Fruit fly (Drosophila melanogaster): ENCODE results near the gene p115.

p115 gene

dm6 chrX:7878736-7879135 is 15.1 kb upstream of the p115 start, which contains the start of gene Ir7d:
Ir7d (minus strand) TSS chrX:7878836.
- TF ChIP-seq CG17806 (tag; optimal IDR thresholded peaks at IDR 0.05) (no peak), gl (tag; optimal IDR thresholded peaks at IDR 0.05) (no peak), CG32121 (GFP tag; IDR thresholded peaks at IDR 0.05) (no peak), Pif1A (GFP tag; optimal IDR thresholded peaks at IDR 0.05) (no peak), CG8301 (tag; optimal IDR thresholded peaks at IDR 0.05) (no peak), CG15710 (tag; optimal IDR thresholded peaks at IDR 0.05) (no peak), Ets98B (GFP tag; IDR thresholded peaks at IDR 0.05) (no peak), CG4496 (GFP tag; IDR thresholded peaks at IDR 0.05) (no peak)

DNA sequence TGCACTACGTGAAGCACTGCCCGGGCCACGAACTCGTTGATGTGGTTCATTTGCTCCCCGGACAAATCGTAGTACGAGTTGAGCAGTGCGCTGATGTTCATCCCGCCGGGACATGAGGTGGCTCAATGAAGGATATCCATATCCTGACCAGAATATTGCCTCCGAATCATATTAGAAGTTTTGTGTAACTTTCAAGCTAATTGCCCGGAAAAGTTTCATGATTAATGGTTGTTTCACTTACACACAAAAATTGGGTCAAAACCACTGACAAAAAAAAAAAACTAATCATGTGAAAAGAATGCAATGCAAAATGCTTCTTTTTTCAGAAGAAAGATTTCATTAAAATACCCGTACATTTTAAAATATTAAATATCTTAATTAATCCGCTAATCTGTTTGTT is 12.3 kb upstream of the p115 start, which contains the start of gene Ir7e:
Gene Ir7e, minus strand, starts transcription at position 101 of the 400 bp plus-strand sequence.
- TF ChIP-seq CG12605 (GFP tag; IDR thresholded peaks at IDR 0.05) (no peak), CG8301 (tag; optimal IDR thresholded peaks at IDR 0.05) (no peak), CG4496 (GFP tag; IDR thresholded peaks at IDR 0.05) (no peak), CG13204 (GFP tag; optimal IDR thresholded peaks at IDR 0.05) (no peak), CG8159 (tag; optimal IDR thresholded peaks at IDR 0.05) (no peak), Pif1B (GFP tag; optimal IDR thresholded peaks at IDR 0.05) (no peak), EcR (GFP tag; optimal IDR thresholded peaks at IDR 0.05) (no peak), Snoo (tag; optimal IDR thresholded peaks at IDR 0.05) (no peak), Pif1A (GFP tag; optimal IDR thresholded peaks at IDR 0.05) (no peak), CG34367 (tag; optimal IDR thresholded peaks at IDR 0.05) (no peak), CG32121 (GFP tag; IDR thresholded peaks at IDR 0.05) (no peak), rn (GFP tag; IDR thresholded peaks at IDR 0.05) (no peak), gl (tag; optimal IDR thresholded peaks at IDR 0.05) (no peak), CG17806 (tag; optimal IDR thresholded peaks at IDR 0.05) (no peak)

- TF ChIP-seq CG14655 (GFP tag; optimal IDR thresholded peaks at IDR 0.05): no peak
Observed at dm6 chrX:7883926-7884325, 9.9 kb upstream of the p115 start, which contains the start of gene Ir7f. Ir7f (minus strand) TSS chrX:7884026.

dm6 chrX:7884360-7884759 is 9.5 kb upstream of the p115 start, which contains the start of gene Ir7g:
Ir7g (plus strand) TSS chrX:7884660.
- TF ChIP-seq Snoo (tag; optimal IDR thresholded peaks at IDR 0.05) (no peak), CG14655 (GFP tag; optimal IDR thresholded peaks at IDR 0.05) (no peak), Pif1A (GFP tag; optimal IDR thresholded peaks at IDR 0.05) (no peak), CG34367 (tag; optimal IDR thresholded peaks at IDR 0.05) (no peak), Ets98B (GFP tag; IDR thresholded peaks at IDR 0.05) (no peak), CG8159 (tag; optimal IDR thresholded peaks at IDR 0.05) (no peak), fd96Ca (GFP tag; IDR thresholded peaks at IDR 0.05) (no peak), EcR (GFP tag; optimal IDR thresholded peaks at IDR 0.05) (no peak), CG12605 (GFP tag; IDR thresholded peaks at IDR 0.05) (no peak), rn (GFP tag; IDR thresholded peaks at IDR 0.05) (no peak), CG9948 (tag; optimal IDR thresholded peaks at IDR 0.05) (no peak), CG17806 (tag; optimal IDR thresholded peaks at IDR 0.05) (no peak), CG8301 (tag; optimal IDR thresholded peaks at IDR 0.05) (no peak), D1 (tag; optimal IDR thresholded peaks at IDR 0.05) (no peak)

- TF ChIP-seq CG32121 (GFP tag; IDR thresholded peaks at IDR 0.05) (peak; percentile 48; the same call in 1 of the 2 replicates), D1 (tag; optimal IDR thresholded peaks at IDR 0.05) (peak; percentile 32), CG4496 (GFP tag; IDR thresholded peaks at IDR 0.05) (peak; percentile 78), gl (tag; optimal IDR thresholded peaks at IDR 0.05) (no peak), CG14655 (GFP tag; optimal IDR thresholded peaks at IDR 0.05) (peak; percentile 55), CG13204 (GFP tag; optimal IDR thresholded peaks at IDR 0.05) (no peak), CG34367 (tag; optimal IDR thresholded peaks at IDR 0.05) (peak; percentile 47), CG9948 (tag; optimal IDR thresholded peaks at IDR 0.05) (no peak), Ets98B (GFP tag; IDR thresholded peaks at IDR 0.05) (peak; percentile 62; the same call in 1 of the 2 replicates), rn (GFP tag; IDR thresholded peaks at IDR 0.05) (peak; percentile 63; the same call in 1 of the 2 replicates), CG15710 (tag; optimal IDR thresholded peaks at IDR 0.05) (peak; percentile 55), Pif1A (GFP tag; optimal IDR thresholded peaks at IDR 0.05) (peak; percentile 80), CG8159 (tag; optimal IDR thresholded peaks at IDR 0.05) (peak; percentile 52), Snoo (tag; optimal IDR thresholded peaks at IDR 0.05) (no peak), CG8301 (tag; optimal IDR thresholded peaks at IDR 0.05) (peak; percentile 52), CG17806 (tag; optimal IDR thresholded peaks at IDR 0.05) (peak; percentile 65), Pif1B (GFP tag; optimal IDR thresholded peaks at IDR 0.05) (peak; percentile 81), CG12605 (GFP tag; IDR thresholded peaks at IDR 0.05) (peak; percentile 52)
Observed at dm6 chrX:7888386-7889024, 5.3 kb upstream of the p115 start, which contains the start of gene Acat1. Acat1 (minus strand) TSS chrX:7888785.

dm6 chrX:7891596-7892538 is 2.0 kb upstream of the p115 start, which contains the start of gene Nek2:
Nek2 (minus strand) TSS chrX:7891646.
- TF ChIP-seq CG12605 (GFP tag; IDR thresholded peaks at IDR 0.05): no peak
- TF ChIP-seq fd96Ca (GFP tag; IDR thresholded peaks at IDR 0.05): no peak
- TF ChIP-seq CG32121 (GFP tag; IDR thresholded peaks at IDR 0.05): no peak
- TF ChIP-seq CG13204 (GFP tag; optimal IDR thresholded peaks at IDR 0.05): no peak
- TF ChIP-seq gl (tag; optimal IDR thresholded peaks at IDR 0.05): no peak
- no peak for TF ChIP-seq CG4496 (GFP tag; IDR thresholded peaks at IDR 0.05)
- peak; percentile 40 for TF ChIP-seq CG8159 (tag; optimal IDR thresholded peaks at IDR 0.05)
- peak; percentile 32 for TF ChIP-seq EcR (GFP tag; optimal IDR thresholded peaks at IDR 0.05)
- peak; percentile 26 for TF ChIP-seq Pif1B (GFP tag; optimal IDR thresholded peaks at IDR 0.05)
- TF ChIP-seq Snoo (tag; optimal IDR thresholded peaks at IDR 0.05): peak; percentile 23
- no peak for TF ChIP-seq CG10348 (GFP tag; IDR thresholded peaks at IDR 0.05)
- no peak for TF ChIP-seq rn (GFP tag; IDR thresholded peaks at IDR 0.05)
- peak; percentile 15 for TF ChIP-seq Pif1A (GFP tag; optimal IDR thresholded peaks at IDR 0.05)
- peak; percentile 38 for TF ChIP-seq CG8301 (tag; optimal IDR thresholded peaks at IDR 0.05)
- TF ChIP-seq D1 (tag; optimal IDR thresholded peaks at IDR 0.05): peak; percentile 1
- no peak for TF ChIP-seq Ets98B (GFP tag; IDR thresholded peaks at IDR 0.05)
- TF ChIP-seq CG17806 (tag; optimal IDR thresholded peaks at IDR 0.05): no peak
- TF ChIP-seq CG34367 (tag; optimal IDR thresholded peaks at IDR 0.05): peak; percentile 22
- TF ChIP-seq CG14655 (GFP tag; optimal IDR thresholded peaks at IDR 0.05): peak; percentile 48
- TF ChIP-seq CG9948 (tag; optimal IDR thresholded peaks at IDR 0.05): peak; percentile 32
- peak; percentile 7 for TF ChIP-seq CG15710 (tag; optimal IDR thresholded peaks at IDR 0.05)
